Worm (Caenorhabditis elegans): ENCODE results near the gene sup-1.

- TF ChIP-seq nhr-23 (tag; optimal IDR thresholded peaks at IDR 0.05) = no peak
- TF ChIP-seq nfya-1 (tag; optimal IDR thresholded peaks at IDR 0.05; ENCODE audit: insufficient read depth) = no peak
- TF ChIP-seq snpc-4 (tag; optimal IDR thresholded peaks at IDR 0.05) = no peak
- no peak for TF ChIP-seq ceh-28 (tag; optimal IDR thresholded peaks at IDR 0.05)
- no peak for TF ChIP-seq fkh-10 (GFP tag; optimal IDR thresholded peaks at IDR 0.05)
These were observed 42.5 kb downstream of the sup-1 start, which contains the start of gene Y41C4A.22 for ce11 chrIII:11694975-11695374.

Data from whole organism, L3 larva.